Worm (Caenorhabditis elegans): ENCODE results near the gene gpc-1.

The gpc-1 gene

DNA sequence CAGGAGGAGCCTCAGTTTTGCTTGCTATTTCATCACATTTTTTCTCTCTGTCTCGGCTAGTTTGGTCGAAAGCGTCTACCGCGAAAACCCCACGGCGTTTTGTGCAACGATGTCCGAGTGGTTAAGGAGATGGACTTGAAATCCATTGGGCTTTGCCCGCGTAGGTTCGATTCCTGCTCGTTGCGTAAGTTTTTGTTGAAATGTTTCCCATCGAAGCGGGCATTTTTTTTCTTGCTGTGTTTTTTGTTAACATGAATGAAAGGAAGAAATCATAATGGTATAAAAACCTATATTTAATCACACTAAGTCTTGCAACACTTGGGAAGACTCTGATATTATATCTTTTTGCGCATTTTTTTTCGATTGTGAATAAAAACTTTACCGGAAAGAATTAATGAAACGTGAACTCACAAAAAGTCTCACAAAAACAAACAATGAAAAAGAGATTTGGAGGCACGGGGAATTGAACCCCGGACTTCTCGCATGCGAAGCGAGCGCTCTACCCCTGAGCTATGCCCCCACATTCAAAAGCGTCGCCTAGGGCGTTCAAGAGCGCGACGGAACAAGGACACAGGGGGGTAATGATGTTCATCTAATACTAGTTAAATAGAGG is 5.2 kb upstream of the gpc-1 start:
- TF ChIP-seq nhr-2 (tag; optimal IDR thresholded peaks at IDR 0.05) (peak; percentile 21), hlh-1 (tag; optimal IDR thresholded peaks at IDR 0.05) (no peak), mab-5 (tag; optimal IDR thresholded peaks at IDR 0.05) (no peak), elt-1 (tag; optimal IDR thresholded peaks at IDR 0.05; ENCODE audit: borderline replicate concordance, insufficient read depth) (no peak), nhr-237 (tag; optimal IDR thresholded peaks at IDR 0.05) (no peak), flh-1 (GFP tag; optimal IDR thresholded peaks at IDR 0.05) (peak; percentile 60), lin-13 (tag; optimal IDR thresholded peaks at IDR 0.05) (peak; percentile 43), unc-62 (GFP tag; optimal IDR thresholded peaks at IDR 0.05) (no peak), ceh-83 (GFP tag; optimal IDR thresholded peaks at IDR 0.05) (peak; percentile 86), sem-2 (GFP tag; optimal IDR thresholded peaks at IDR 0.05) (peak; percentile 77), bed-3 (GFP tag; optimal IDR thresholded peaks at IDR 0.05) (peak; percentile 66), ces-1 (GFP tag; optimal IDR thresholded peaks at IDR 0.05) (no peak), nhr-28 (tag; optimal IDR thresholded peaks at IDR 0.05) (no peak), pha-4 (tag; optimal IDR thresholded peaks at IDR 0.05) (peak; percentile 56), ham-2 (GFP tag; optimal IDR thresholded peaks at IDR 0.05) (peak; percentile 79), mls-2 (tag; optimal IDR thresholded peaks at IDR 0.05) (peak; percentile 92), ztf-11 (tag; optimal IDR thresholded peaks at IDR 0.05) (no peak), tbx-8 (GFP tag; optimal IDR thresholded peaks at IDR 0.05) (peak; percentile 85), drap-1 (GFP tag; optimal IDR thresholded peaks at IDR 0.05) (peak; percentile 82), unc-39 (tag; optimal IDR thresholded peaks at IDR 0.05) (no peak), elt-3 (tag; optimal IDR thresholded peaks at IDR 0.05) (no peak), snpc-4 (tag; optimal IDR thresholded peaks at IDR 0.05) (no peak), unc-120 (tag; optimal IDR thresholded peaks at IDR 0.05; ENCODE audit: poor library complexity, severe bottlenecking) (peak; percentile 73), zip-8 (tag; optimal IDR thresholded peaks at IDR 0.05) (peak; percentile 7), nhr-12 (tag; optimal IDR thresholded peaks at IDR 0.05) (no peak), ceh-39 (tag; optimal IDR thresholded peaks at IDR 0.05) (no peak), lsy-2 (tag; optimal IDR thresholded peaks at IDR 0.05) (peak; percentile 2), M03D4.4 (tag; optimal IDR thresholded peaks at IDR 0.05) (peak; percentile 91), lin-32 (GFP tag; optimal IDR thresholded peaks at IDR 0.05) (peak; percentile 47), mep-1 (tag; optimal IDR thresholded peaks at IDR 0.05) (peak; percentile 29), sptf-1 (tag; optimal IDR thresholded peaks at IDR 0.05) (peak; percentile 95), ceh-43 (GFP tag; optimal IDR thresholded peaks at IDR 0.05) (peak; percentile 78), cnd-1 (tag; optimal IDR thresholded peaks at IDR 0.05) (peak; percentile 85), blmp-1 (tag; optimal IDR thresholded peaks at IDR 0.05) (no peak), nhr-76 (tag; optimal IDR thresholded peaks at IDR 0.05) (no peak)

DNA sequence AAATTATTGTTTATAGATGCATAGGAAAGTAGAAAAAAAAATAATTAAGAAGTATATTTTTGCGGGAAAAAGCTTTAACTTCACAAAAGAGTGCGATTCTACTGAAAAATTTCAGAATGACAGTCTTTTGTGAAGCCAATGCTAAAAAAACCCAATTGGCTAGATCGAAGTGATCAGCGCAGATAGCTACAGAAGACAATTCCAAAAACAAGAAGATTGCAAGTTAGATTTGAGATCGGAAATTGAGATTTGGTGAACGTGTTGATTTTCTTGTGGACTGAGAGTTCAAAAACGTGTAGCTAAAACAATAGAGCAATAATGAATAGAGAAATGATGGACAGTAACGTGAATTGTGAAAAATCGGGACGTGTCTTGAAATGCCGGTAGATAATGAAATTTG is 3.6 kb downstream of the gpc-1 start:
- TF ChIP-seq elt-1 (tag; optimal IDR thresholded peaks at IDR 0.05; ENCODE audit: borderline replicate concordance, insufficient read depth) (peak; percentile 35), mls-2 (tag; optimal IDR thresholded peaks at IDR 0.05) (no peak)

DNA sequence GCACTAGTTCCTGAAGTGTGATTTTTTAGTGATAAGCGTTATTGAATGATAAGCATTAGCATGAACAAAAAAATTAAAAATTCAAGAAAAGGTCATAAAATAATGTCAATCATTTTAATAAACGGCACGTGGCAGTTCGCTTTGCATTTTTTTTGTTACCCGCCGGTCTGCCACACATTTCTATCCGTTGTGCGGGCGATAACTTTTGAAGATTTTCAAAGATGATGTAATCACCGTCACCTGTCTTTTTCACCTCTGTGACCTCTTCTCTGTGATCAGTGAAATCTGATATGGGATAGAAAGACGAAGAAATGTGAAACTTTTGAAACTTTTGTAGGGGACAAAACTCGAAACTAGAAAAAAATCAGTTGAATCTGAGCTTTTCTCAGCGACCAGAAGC is 6.9 kb downstream of the gpc-1 start:
- TF ChIP-seq hlh-1 (tag; optimal IDR thresholded peaks at IDR 0.05) (peak; percentile 71), unc-120 (tag; optimal IDR thresholded peaks at IDR 0.05; ENCODE audit: poor library complexity, severe bottlenecking) (no peak), M03D4.4 (tag; optimal IDR thresholded peaks at IDR 0.05) (no peak), ces-1 (GFP tag; optimal IDR thresholded peaks at IDR 0.05) (no peak), zip-8 (tag; optimal IDR thresholded peaks at IDR 0.05) (no peak), lin-32 (GFP tag; optimal IDR thresholded peaks at IDR 0.05) (no peak)

DNA sequence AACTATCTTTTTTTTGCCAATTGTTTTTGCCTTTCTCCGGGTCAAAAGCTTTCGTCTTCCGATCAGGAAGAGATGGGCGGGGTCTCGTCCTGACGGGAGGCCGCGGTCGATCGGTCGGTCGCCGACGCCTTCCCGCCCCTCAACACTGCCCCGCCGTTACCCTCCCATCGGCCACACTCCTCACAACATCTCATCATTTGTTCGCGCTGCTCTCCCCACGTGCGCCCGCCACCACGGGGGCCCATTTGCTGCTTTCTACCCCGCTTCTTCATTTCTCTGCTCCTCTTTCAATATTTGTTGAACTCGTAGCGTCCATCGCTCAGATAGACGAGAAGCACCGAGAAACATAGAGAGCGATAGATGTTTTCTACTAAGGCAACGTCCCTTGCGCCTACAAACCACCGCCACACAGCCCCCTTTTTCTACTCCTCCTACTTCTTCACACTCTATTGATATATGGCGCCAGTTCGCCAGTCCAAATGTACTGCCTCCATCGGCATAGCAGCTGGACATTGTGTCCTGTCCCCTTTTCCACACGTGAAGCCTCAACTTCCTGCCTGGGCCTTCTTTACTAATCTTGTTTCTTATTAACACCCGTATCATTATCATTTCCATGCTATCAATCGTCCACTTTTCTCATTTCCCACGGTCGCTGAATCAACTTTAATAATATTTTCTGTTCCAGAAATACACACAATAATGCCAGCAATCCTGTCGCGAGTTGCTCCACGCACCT is 7.8 kb downstream of the gpc-1 start, which contains the start of gene bcat-1:
Gene bcat-1, plus strand, starts transcription at position 686 of the 736 bp plus-strand sequence.
- TF ChIP-seq ham-2 (GFP tag; optimal IDR thresholded peaks at IDR 0.05) (peak; percentile 2), sptf-1 (tag; optimal IDR thresholded peaks at IDR 0.05) (peak; percentile 52), ceh-43 (GFP tag; optimal IDR thresholded peaks at IDR 0.05) (no peak), unc-120 (tag; optimal IDR thresholded peaks at IDR 0.05; ENCODE audit: poor library complexity, severe bottlenecking) (peak; percentile 43)
